Worm (Caenorhabditis elegans) whole organism, mixed stage, embryonic: ENCODE measurements around the gene ZK616.5.

Experiments used
- blmp-1 ChIP-seq: fragments of 150-350 bp; optimal IDR thresholded peaks from 2 replicates; lab custom pipeline; 2014; ENCODE audit warnings: missing biosample characterization, missing genetic modification characterization
- elt-3 ChIP-seq: fragments of 150-350 bp; optimal IDR thresholded peaks from 2 replicates; lab custom pipeline; 2014; ENCODE audit warnings: missing biosample characterization, missing genetic modification characterization
- nhr-76 ChIP-seq: sonication (generic microtip); optimal IDR thresholded peaks from 2 replicates; lab custom pipeline; 2017; ENCODE audit warnings: missing biosample characterization, missing genetic modification characterization

DNA sequence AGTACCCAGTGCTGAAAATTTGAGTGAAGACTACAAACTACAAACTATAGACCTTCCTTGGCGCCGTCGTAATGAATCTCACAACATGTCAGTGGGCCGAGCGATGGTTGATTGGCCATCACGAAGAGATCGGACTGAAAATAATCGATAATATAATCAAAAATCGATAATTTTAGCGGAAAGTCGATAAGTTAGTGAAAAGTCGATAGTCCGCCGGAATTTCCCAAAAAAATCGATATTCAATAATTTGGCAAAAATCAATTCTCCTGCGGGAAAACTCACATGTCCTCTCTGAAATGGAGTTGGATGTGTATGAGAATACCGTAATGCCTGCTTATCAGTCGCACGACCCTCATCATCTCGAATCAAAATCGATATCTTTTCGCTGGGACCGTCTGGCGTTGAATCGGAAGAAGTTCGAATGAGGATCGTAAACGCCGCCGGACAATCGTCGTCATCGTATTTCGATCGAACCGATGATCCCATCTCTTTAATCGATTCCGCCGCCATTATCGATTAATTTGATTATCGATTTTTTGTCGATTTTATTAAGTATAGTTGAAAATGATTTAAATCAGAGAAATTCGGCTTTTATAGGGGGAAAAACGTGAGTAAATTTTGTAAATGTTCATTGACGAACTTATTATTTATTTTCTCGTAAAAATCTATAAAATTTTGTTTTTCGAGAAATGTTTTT lies 20.1 kb downstream of the ZK616.5 start, which contains the start of gene ZK616.8:
- no peak for TF ChIP-seq blmp-1
- no peak for TF ChIP-seq nhr-76 (tag; lab: Kevin White, UChicago)
- no peak for TF ChIP-seq elt-3
